Worm (Caenorhabditis elegans) whole organism, young adult: ENCODE results near the gene T21D12.11.

ENCODE experiments used
- F39B2.1 ChIP-seq: fragments of 200-800 bp; sonication (Bioruptor generic); IDR thresholded peaks from 2 replicates; pipeline ENCODE4 v1.3.6; 2022; ENCODE audit warnings: missing genetic modification reagents, missing genetic modification characterization, missing compliant biosample characterization
- atf-7 ChIP-seq: sonication (generic microtip); optimal IDR thresholded peaks from 2 replicates; lab custom pipeline; 2017; ENCODE audit warnings: mild to moderate bottlenecking, missing genetic modification characterization, missing compliant biosample characterization
- ekl-4 ChIP-seq: fragments of 200-800 bp; sonication (Bioruptor generic); IDR thresholded peaks from 2 replicates; pipeline ENCODE4 v1.3.6; 2022; ENCODE audit warnings: missing genetic modification reagents, missing genetic modification characterization, missing compliant biosample characterization
- lin-26 ChIP-seq: fragments of 200-800 bp; sonication (Bioruptor generic); IDR thresholded peaks from 2 replicates; pipeline ENCODE4 v1.3.6; 2022; ENCODE audit warnings: missing genetic modification reagents, missing genetic modification characterization, missing compliant biosample characterization
- lin-54 ChIP-seq: fragments of 200-800 bp; sonication (Bioruptor generic); optimal IDR thresholded peaks from 2 replicates; lab custom pipeline; 2018; ENCODE audit warnings: mild to moderate bottlenecking, missing genetic modification characterization, missing compliant biosample characterization
- snpc-3.4 ChIP-seq: sonication (generic microtip); optimal IDR thresholded peaks from 2 replicates; lab custom pipeline; 2017; ENCODE audit warnings: missing genetic modification characterization, mild to moderate bottlenecking, missing compliant biosample characterization, antibody characterized with exemption, moderate library complexity, missing genotype, missing genetic modification reagents
- snpc-4 ChIP-seq, 5 experiments: fragments of 150-350 bp in 1 of 5; sonication (generic microtip) in 4 of 5; optimal IDR thresholded peaks; 2 replicates each; lab custom pipeline; 2014 to 2018; ENCODE audit warnings: missing genetic modification characterization in 5 of 5, missing biosample characterization in 3 of 5, antibody characterized with exemption in 2 of 5, mild to moderate bottlenecking in 2 of 5, missing compliant biosample characterization in 2 of 5, missing genotype in 2 of 5, moderate library complexity in 2 of 5, missing genetic modification reagents in 1 of 5
- tbp1 ChIP-seq: fragments of 200-800 bp; sonication (Bioruptor generic); optimal IDR thresholded peaks from 2 replicates; lab custom pipeline; 2018; ENCODE audit warnings: mild to moderate bottlenecking, missing genetic modification characterization, missing compliant biosample characterization
- zim-3 ChIP-seq: sonication (generic microtip); optimal IDR thresholded peaks from 2 replicates; lab custom pipeline; 2017; ENCODE audit warnings: mild to moderate bottlenecking, missing genetic modification characterization, moderate library complexity, missing compliant biosample characterization
- ztf-22 ChIP-seq: fragments of 200-800 bp; sonication (Bioruptor generic); optimal IDR thresholded peaks from 2 replicates; lab custom pipeline; 2018; ENCODE audit warnings: mild to moderate bottlenecking, missing genetic modification characterization, moderate library complexity, missing compliant biosample characterization

- TF ChIP-seq ekl-4 (GFP tag; lab: Robert Waterston, UW) (no peak), ztf-22 (GFP tag; lab: Kevin White, UChicago) (peak; percentile 41), zim-3 (tag; lab: Kevin White, UChicago) (no peak), snpc-4 (GFP tag; optimal IDR thresholded peaks at IDR 0.05; lab: Kevin White, UChicago) (no peak), snpc-4 (tag; optimal IDR thresholded peaks at IDR 0.05; lab: Kevin White, UChicago) (no peak), tbp1 (GFP tag; lab: Kevin White, UChicago) (no peak), atf-7 (tag; lab: Kevin White, UChicago) (peak; percentile 70), lin-54 (GFP tag; lab: Kevin White, UChicago) (no peak), lin-26 (GFP tag; lab: Robert Waterston, UW) (no peak), F39B2.1 (no peak), snpc-3.4 (tag; lab: Kevin White, UChicago) (no peak)
These were observed 27.6 kb downstream of the T21D12.11 start for ce11 chrIV:296849-297248.
